Worm (Caenorhabditis elegans) whole organism, mixed stage, embryonic: ENCODE results near the gene mtrr-1.

Experiments
- M03D4.4 ChIP-seq: sonication (generic microtip); optimal IDR thresholded peaks from 2 replicates; lab custom pipeline; 2017; ENCODE audit warnings: mild to moderate bottlenecking, missing genetic modification characterization, missing compliant biosample characterization
- bed-3 ChIP-seq: fragments of 200-800 bp; sonication (Bioruptor generic); optimal IDR thresholded peaks from 3 replicates; lab custom pipeline; 2018; ENCODE audit warnings: mild to moderate bottlenecking, missing genetic modification characterization, moderate library complexity, missing compliant biosample characterization
- blmp-1 ChIP-seq: fragments of 150-350 bp; optimal IDR thresholded peaks from 2 replicates; lab custom pipeline; 2014; ENCODE audit warnings: missing biosample characterization, missing genetic modification characterization
- ceh-39 ChIP-seq: fragments of 150-350 bp; optimal IDR thresholded peaks from 2 replicates; lab custom pipeline; 2014; ENCODE audit warnings: missing biosample characterization, missing genetic modification characterization
- ceh-43 ChIP-seq: fragments of 200-800 bp; sonication (Bioruptor generic); optimal IDR thresholded peaks from 2 replicates; lab custom pipeline; 2018; ENCODE audit warnings: mild to moderate bottlenecking, missing genetic modification characterization, moderate library complexity, missing compliant biosample characterization
- ceh-83 ChIP-seq: fragments of 200-800 bp; sonication (Bioruptor generic); optimal IDR thresholded peaks from 2 replicates; lab custom pipeline; 2018; ENCODE audit warnings: mild to moderate bottlenecking, missing genetic modification characterization, missing compliant biosample characterization
- ces-1 ChIP-seq: fragments of 150-350 bp; optimal IDR thresholded peaks from 2 replicates; lab custom pipeline; 2014; ENCODE audit warnings: missing biosample characterization, missing genetic modification reagents, missing genetic modification characterization
- cnd-1 ChIP-seq: fragments of 200-800 bp; sonication (Bioruptor generic); optimal IDR thresholded peaks from 2 replicates; lab custom pipeline; 2018; ENCODE audit warnings: mild to moderate bottlenecking, missing genetic modification characterization, missing compliant biosample characterization
- elt-1 ChIP-seq: sonication (generic microtip); optimal IDR thresholded peaks from 2 replicates; lab custom pipeline; 2017; ENCODE audit warnings: missing genetic modification characterization, mild to moderate bottlenecking, missing compliant biosample characterization, antibody characterized with exemption, moderate library complexity, borderline replicate concordance; ENCODE audit not compliant: insufficient read depth
- ham-2 ChIP-seq: fragments of 200-800 bp; sonication (Bioruptor generic); optimal IDR thresholded peaks from 2 replicates; lab custom pipeline; 2018; ENCODE audit warnings: mild to moderate bottlenecking, missing genetic modification characterization, missing compliant biosample characterization
- hlh-1 ChIP-seq: fragments of 150-350 bp; optimal IDR thresholded peaks from 2 replicates; lab custom pipeline; 2014; ENCODE audit warnings: missing biosample characterization, missing genetic modification reagents, missing genetic modification characterization
- lin-13 ChIP-seq: fragments of 150-350 bp; optimal IDR thresholded peaks from 2 replicates; lab custom pipeline; 2014; ENCODE audit warnings: missing biosample characterization, missing genetic modification characterization
- lsy-2 ChIP-seq: fragments of 150-350 bp; optimal IDR thresholded peaks from 2 replicates; lab custom pipeline; 2014; ENCODE audit warnings: missing biosample characterization, missing genetic modification characterization
- mep-1 ChIP-seq: fragments of 150-350 bp; optimal IDR thresholded peaks from 2 replicates; lab custom pipeline; 2017; ENCODE audit warnings: missing biosample characterization, missing genetic modification reagents, missing genetic modification characterization, inconsistent platforms
- mls-2 ChIP-seq: sonication (generic microtip); optimal IDR thresholded peaks from 2 replicates; lab custom pipeline; 2016; ENCODE audit warnings: mild to moderate bottlenecking, missing genetic modification characterization, moderate library complexity, missing compliant biosample characterization
- nhr-12 ChIP-seq: fragments of 150-350 bp; optimal IDR thresholded peaks from 2 replicates; lab custom pipeline; 2014; ENCODE audit warnings: missing biosample characterization, missing genetic modification characterization
- nhr-2 ChIP-seq: fragments of 150-350 bp; optimal IDR thresholded peaks from 2 replicates; lab custom pipeline; 2014; ENCODE audit warnings: missing biosample characterization, missing genetic modification characterization
- nhr-237 ChIP-seq: fragments of 150-350 bp; optimal IDR thresholded peaks from 2 replicates; lab custom pipeline; 2014; ENCODE audit warnings: missing biosample characterization, missing genetic modification characterization
- nhr-28 ChIP-seq: fragments of 150-350 bp; optimal IDR thresholded peaks from 2 replicates; lab custom pipeline; 2014; ENCODE audit warnings: missing biosample characterization, missing genetic modification characterization
- nhr-76 ChIP-seq: sonication (generic microtip); optimal IDR thresholded peaks from 2 replicates; lab custom pipeline; 2017; ENCODE audit warnings: missing biosample characterization, missing genetic modification characterization
- pha-4 ChIP-seq: fragments of 150-350 bp; optimal IDR thresholded peaks from 2 replicates; lab custom pipeline; 2018; ENCODE audit warnings: missing biosample characterization, missing genetic modification reagents, missing genetic modification characterization
- sem-2 ChIP-seq: fragments of 200-800 bp; sonication (Bioruptor generic); optimal IDR thresholded peaks from 2 replicates; lab custom pipeline; 2018; ENCODE audit warnings: mild to moderate bottlenecking, missing genetic modification characterization, missing compliant biosample characterization
- snpc-4 ChIP-seq: fragments of 150-350 bp; optimal IDR thresholded peaks from 2 replicates; lab custom pipeline; 2014; ENCODE audit warnings: missing biosample characterization, missing genetic modification characterization
- sptf-1 ChIP-seq: sonication (generic microtip); optimal IDR thresholded peaks from 2 replicates; lab custom pipeline; 2017; ENCODE audit warnings: mild to moderate bottlenecking, missing genetic modification characterization, moderate library complexity, missing compliant biosample characterization
- tbx-8 ChIP-seq: fragments of 200-800 bp; sonication (Bioruptor generic); optimal IDR thresholded peaks from 2 replicates; lab custom pipeline; 2018; ENCODE audit warnings: mild to moderate bottlenecking, missing genetic modification characterization, moderate library complexity, missing compliant biosample characterization
- unc-120 ChIP-seq: sonication (generic microtip); optimal IDR thresholded peaks from 2 replicates; lab custom pipeline; 2017; ENCODE audit warnings: missing genetic modification characterization, missing compliant biosample characterization; ENCODE audit not compliant: poor library complexity, severe bottlenecking
- unc-39 ChIP-seq: fragments of 150-350 bp; optimal IDR thresholded peaks from 2 replicates; lab custom pipeline; 2014; ENCODE audit warnings: missing biosample characterization, missing genetic modification characterization
- unc-62 ChIP-seq: fragments of 150-350 bp; optimal IDR thresholded peaks from 2 replicates; lab custom pipeline; 2014; ENCODE audit warnings: missing biosample characterization, missing genetic modification reagents, missing genetic modification characterization
- zip-8 ChIP-seq: fragments of 150-350 bp; optimal IDR thresholded peaks from 2 replicates; lab custom pipeline; 2014; ENCODE audit warnings: missing biosample characterization, missing genetic modification characterization
- ztf-11 ChIP-seq: fragments of 150-350 bp; optimal IDR thresholded peaks from 2 replicates; lab custom pipeline; 2014; ENCODE audit warnings: missing biosample characterization, missing genetic modification characterization

Gene mtrr-1

DNA sequence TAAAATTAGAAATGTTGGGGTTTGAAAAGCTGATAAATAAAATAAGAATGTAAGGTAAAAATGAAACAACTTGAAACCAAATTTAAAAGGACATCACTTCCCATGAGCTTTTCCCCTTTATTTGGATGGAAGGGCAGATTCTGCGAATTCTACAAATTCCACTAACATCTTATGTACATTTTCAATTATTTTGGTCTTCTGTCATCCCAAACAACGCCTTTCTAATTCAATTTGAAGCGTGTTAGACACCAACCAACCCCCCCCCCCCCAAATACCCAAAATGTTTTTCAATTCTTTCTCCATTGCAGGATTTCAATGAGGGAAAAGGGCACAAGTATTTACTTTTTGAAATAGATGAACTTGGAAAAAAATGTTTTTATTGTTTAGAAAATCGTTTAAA lies 20.1 kb upstream of the mtrr-1 start:
- no peak for TF ChIP-seq nhr-2 (tag; lab: Kevin White, UChicago)
- no peak for TF ChIP-seq tbx-8 (GFP tag; lab: Kevin White, UChicago)
- TF ChIP-seq ces-1 (GFP tag; lab: Kevin White, UChicago) = peak; percentile 81
- no peak for TF ChIP-seq ceh-43

DNA sequence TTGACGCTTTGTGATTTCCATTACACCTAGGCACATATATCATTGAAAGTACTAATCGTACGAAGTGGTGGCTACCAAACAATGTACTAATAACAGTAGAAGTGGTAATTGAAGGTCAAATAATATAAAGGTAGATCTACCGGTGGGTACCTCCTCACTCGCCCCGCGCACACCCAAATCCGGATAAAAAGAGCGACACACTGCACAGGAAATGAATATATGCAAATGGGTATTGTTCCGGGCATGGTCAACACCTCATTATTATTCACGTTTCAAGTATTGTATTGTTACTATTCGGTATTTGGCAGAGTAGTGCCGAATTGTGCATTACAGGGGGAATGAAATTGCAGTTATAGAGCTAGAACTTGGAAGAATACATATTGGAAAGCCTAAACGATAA lies 19.5 kb upstream of the mtrr-1 start:
- TF ChIP-seq M03D4.4 (tag; lab: Kevin White, UChicago) = no peak
- TF ChIP-seq nhr-76 (tag; lab: Kevin White, UChicago) = no peak
- no peak for TF ChIP-seq cnd-1
- peak; percentile 56 for TF ChIP-seq ham-2 (GFP tag; lab: Kevin White, UChicago)
- TF ChIP-seq mls-2 (tag; lab: Kevin White, UChicago) = peak; percentile 23
- peak; percentile 33 for TF ChIP-seq nhr-2 (tag; lab: Kevin White, UChicago)
- no peak for TF ChIP-seq hlh-1 (tag; lab: Kevin White, UChicago)

DNA sequence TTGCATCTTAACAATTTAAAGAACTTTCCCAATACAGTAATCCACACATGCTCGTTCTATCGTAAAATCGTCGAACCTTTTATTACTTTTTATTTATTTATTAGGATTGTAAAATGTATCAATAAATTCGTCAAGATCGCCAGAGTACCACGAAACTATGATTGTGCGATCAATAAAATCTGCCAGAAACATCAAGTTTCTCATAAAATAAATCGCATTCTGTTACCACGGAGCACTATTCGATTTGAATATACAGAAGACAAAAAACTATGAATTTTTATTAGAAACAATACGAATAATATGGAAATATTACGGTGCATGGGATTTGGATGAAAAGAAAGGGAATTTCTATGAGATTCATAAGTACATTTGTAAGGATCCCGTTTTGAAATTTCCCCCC lies 19.0 kb upstream of the mtrr-1 start, which contains the start of gene C01G6.2:
TSS of gene C01G6.2 (plus strand) at position 301 of the 400 bp plus-strand sequence.
- TF ChIP-seq mep-1 (tag; lab: Kevin White, UChicago) = no peak
- TF ChIP-seq zip-8 = no peak
- no peak for TF ChIP-seq ztf-11 (tag; lab: Kevin White, UChicago)
- no peak for TF ChIP-seq nhr-12 (tag; lab: Kevin White, UChicago)
- TF ChIP-seq nhr-2 (tag; lab: Kevin White, UChicago) = no peak
- no peak for TF ChIP-seq nhr-237 (tag; lab: Kevin White, UChicago)
- TF ChIP-seq M03D4.4 (tag; lab: Kevin White, UChicago) = no peak
- TF ChIP-seq hlh-1 (tag; lab: Kevin White, UChicago) = no peak
- no peak for TF ChIP-seq mls-2 (tag; lab: Kevin White, UChicago)
- no peak for TF ChIP-seq nhr-76 (tag; lab: Kevin White, UChicago)
- no peak for TF ChIP-seq cnd-1
- no peak for TF ChIP-seq ces-1 (GFP tag; lab: Kevin White, UChicago)
- TF ChIP-seq sptf-1 = no peak
- no peak for TF ChIP-seq lin-13 (tag; lab: Kevin White, UChicago)
- no peak for TF ChIP-seq unc-62

DNA sequence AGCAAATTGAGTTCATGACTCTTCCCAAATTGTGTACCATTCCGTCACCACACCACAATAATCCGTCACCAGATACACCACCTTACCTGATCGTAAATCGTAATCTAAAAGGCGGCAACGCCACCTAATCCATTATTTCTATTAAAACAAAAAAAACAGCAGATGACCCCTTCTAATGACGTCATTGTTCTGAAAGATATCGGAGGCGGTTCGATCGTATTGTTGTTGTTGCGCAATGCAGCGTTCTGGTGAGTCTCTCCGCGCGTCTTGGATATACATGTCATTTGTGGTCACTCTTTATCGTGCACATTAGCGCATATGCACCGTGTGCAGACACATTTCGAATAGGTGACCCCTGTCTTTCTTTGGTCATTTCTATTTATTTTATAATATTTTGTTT lies 16.8 kb upstream of the mtrr-1 start:
- TF ChIP-seq zip-8 (peak; percentile 99), mep-1 (tag; lab: Kevin White, UChicago) (peak; percentile 7), nhr-2 (tag; lab: Kevin White, UChicago) (peak; percentile 95), sem-2 (GFP tag; lab: Kevin White, UChicago) (no peak), ceh-39 (tag; lab: Kevin White, UChicago) (peak; percentile 84), unc-62 (peak; percentile 18), elt-1 (peak; percentile 10), lsy-2 (tag; lab: Kevin White, UChicago) (no peak), cnd-1 (peak; percentile 50)

DNA sequence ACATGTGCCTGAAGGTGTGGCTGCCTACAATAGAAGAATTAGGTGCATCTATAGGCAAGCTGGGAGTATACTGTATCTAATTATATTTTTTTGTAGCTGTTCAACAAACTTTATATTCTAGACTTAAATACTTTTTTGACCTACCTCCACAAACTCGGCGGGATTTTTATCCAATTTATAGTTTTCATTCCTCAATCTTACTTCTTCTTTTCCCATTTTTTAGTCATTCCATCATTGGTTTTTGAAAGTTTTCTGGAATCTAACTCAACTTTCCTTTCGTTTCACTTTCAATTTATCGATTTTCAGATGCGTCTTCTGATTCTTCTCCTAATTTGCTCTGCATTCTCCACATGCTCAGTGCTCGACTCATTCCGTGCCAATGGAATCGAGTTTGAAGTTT lies 16.2 kb upstream of the mtrr-1 start, which contains the start of gene C01G6.3:
TSS of gene C01G6.3 (plus strand) at position 301 of the 400 bp plus-strand sequence.
- TF ChIP-seq blmp-1 (tag; lab: Kevin White, UChicago) = no peak
- TF ChIP-seq hlh-1 (tag; lab: Kevin White, UChicago) = no peak
- no peak for TF ChIP-seq nhr-28 (tag; lab: Kevin White, UChicago)
- no peak for TF ChIP-seq ham-2 (GFP tag; lab: Kevin White, UChicago)
- TF ChIP-seq ceh-43 = no peak
- TF ChIP-seq nhr-12 (tag; lab: Kevin White, UChicago) = no peak
- TF ChIP-seq elt-1 = no peak
- no peak for TF ChIP-seq snpc-4 (tag; lab: Kevin White, UChicago)
- TF ChIP-seq ces-1 (GFP tag; lab: Kevin White, UChicago) = no peak

DNA sequence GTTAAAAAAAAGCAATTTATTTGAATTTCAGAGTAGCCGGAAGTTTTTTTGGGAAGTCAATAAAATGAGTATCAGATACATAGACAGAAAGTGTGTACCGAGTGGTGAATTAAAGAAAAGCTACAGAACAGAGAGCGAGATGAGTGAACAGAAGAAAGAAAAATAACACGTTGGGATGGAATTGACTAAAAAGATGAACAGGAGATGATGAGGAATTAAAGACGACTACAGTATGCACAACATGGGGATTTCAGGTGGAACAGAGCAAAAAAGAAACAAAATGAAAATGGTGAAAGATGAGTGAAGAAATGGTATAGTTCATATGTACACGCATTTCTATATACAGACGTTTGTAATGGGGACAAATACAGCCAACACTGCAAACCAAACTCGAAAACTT lies 14.5 kb upstream of the mtrr-1 start:
- TF ChIP-seq mls-2 (tag; lab: Kevin White, UChicago) (no peak), mep-1 (tag; lab: Kevin White, UChicago) (no peak), bed-3 (GFP tag; lab: Kevin White, UChicago) (no peak), ham-2 (GFP tag; lab: Kevin White, UChicago) (no peak), nhr-76 (tag; lab: Kevin White, UChicago) (no peak), M03D4.4 (tag; lab: Kevin White, UChicago) (no peak)

DNA sequence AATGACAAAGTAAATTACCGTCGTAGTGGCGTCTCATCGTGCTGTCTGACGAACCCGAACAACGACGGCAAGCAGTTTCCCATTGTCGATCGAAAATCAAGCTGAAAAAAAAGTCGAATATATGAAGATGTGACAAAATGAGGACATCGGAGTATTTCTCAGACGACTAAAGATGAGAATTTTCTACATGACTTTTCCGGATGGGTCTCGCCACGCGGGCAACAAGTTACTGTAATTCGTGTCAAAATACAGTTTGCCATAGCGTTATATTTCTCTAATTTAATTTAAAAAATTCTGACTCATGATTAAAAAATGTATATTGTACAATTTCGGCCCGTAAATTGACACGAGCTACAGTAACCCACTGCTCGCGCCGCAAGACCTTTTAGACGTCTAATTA lies 12.8 kb upstream of the mtrr-1 start, which contains the start of gene C01G6.4:
TSS of gene C01G6.4 (minus strand) at position 101 of the 400 bp plus-strand sequence.
- no peak for TF ChIP-seq M03D4.4 (tag; lab: Kevin White, UChicago)
- no peak for TF ChIP-seq ceh-43
- TF ChIP-seq hlh-1 (tag; lab: Kevin White, UChicago) = no peak
- no peak for TF ChIP-seq nhr-237 (tag; lab: Kevin White, UChicago)
- no peak for TF ChIP-seq pha-4 (tag; lab: Kevin White, UChicago)
- no peak for TF ChIP-seq sem-2 (GFP tag; lab: Kevin White, UChicago)
- no peak for TF ChIP-seq elt-1
- TF ChIP-seq ces-1 (GFP tag; lab: Kevin White, UChicago) = no peak
- TF ChIP-seq nhr-76 (tag; lab: Kevin White, UChicago) = no peak
- no peak for TF ChIP-seq ztf-11 (tag; lab: Kevin White, UChicago)
- no peak for TF ChIP-seq ceh-39 (tag; lab: Kevin White, UChicago)
- TF ChIP-seq nhr-12 (tag; lab: Kevin White, UChicago) = no peak
- TF ChIP-seq ceh-83 (GFP tag; lab: Kevin White, UChicago) = no peak
- TF ChIP-seq unc-120 (tag; lab: Kevin White, UChicago) = no peak
- TF ChIP-seq zip-8 = no peak
- no peak for TF ChIP-seq unc-39 (tag; lab: Kevin White, UChicago)
- TF ChIP-seq mep-1 (tag; lab: Kevin White, UChicago) = no peak
- no peak for TF ChIP-seq ham-2 (GFP tag; lab: Kevin White, UChicago)
- no peak for TF ChIP-seq lin-13 (tag; lab: Kevin White, UChicago)
- TF ChIP-seq nhr-2 (tag; lab: Kevin White, UChicago) = no peak
- TF ChIP-seq, all 35 proteins: peak for 0
